Fruit fly (Drosophila melanogaster): Measurements from ENCODE around the gene CG6678.

CG6678 gene

dm6 chr3R:21859509-21859908, 27.3 kb upstream of the CG6678 start (continued):
- TF ChIP-seq sens-2 (GFP tag; IDR thresholded peaks at IDR 0.05): peak; percentile 71
- no peak for TF ChIP-seq cwo (GFP tag; optimal IDR thresholded peaks at IDR 0.05)
- peak in 1 of 2 experiments; percentile 13 for TF ChIP-seq Hr78 (GFP tag; optimal IDR thresholded peaks at IDR 0.05)
- TF ChIP-seq CG31441 (GFP tag; IDR thresholded peaks at IDR 0.05): peak; percentile 63
- no peak for TF ChIP-seq salm (tag; optimal IDR thresholded peaks at IDR 0.05)
- TF ChIP-seq bab2 (GFP tag; optimal IDR thresholded peaks at IDR 0.05): peak; percentile 47
- no peak for TF ChIP-seq BtbVII (GFP tag; optimal IDR thresholded peaks at IDR 0.05)
- no peak for TF ChIP-seq cad (GFP tag; optimal IDR thresholded peaks at IDR 0.05)
- TF ChIP-seq dmrt99B (tag; optimal IDR thresholded peaks at IDR 0.05): peak; percentile 52
- TF ChIP-seq btn (GFP tag; optimal IDR thresholded peaks at IDR 0.05): no peak
- TF ChIP-seq pfk (GFP tag; optimal IDR thresholded peaks at IDR 0.05): no peak
- TF ChIP-seq tx (GFP tag; optimal IDR thresholded peaks at IDR 0.05): peak; percentile 36
- no peak for TF ChIP-seq Ada2b (GFP tag; IDR thresholded peaks at IDR 0.05)
- TF ChIP-seq eve (GFP tag; optimal IDR thresholded peaks at IDR 0.05): peak in 1 of 2 experiments; percentile 70
- peak; percentile 49 for TF ChIP-seq CG1603 (tag; optimal IDR thresholded peaks at IDR 0.05)
- TF ChIP-seq eyg (GFP tag; optimal IDR thresholded peaks at IDR 0.05): no peak
- no peak for TF ChIP-seq B-H2 (GFP tag; optimal IDR thresholded peaks at IDR 0.05)
- peak; percentile 54 for TF ChIP-seq tio (GFP tag; optimal IDR thresholded peaks at IDR 0.05)
- TF ChIP-seq Camta (GFP tag; optimal IDR thresholded peaks at IDR 0.05): peak; percentile 51
- peak; percentile 47 for TF ChIP-seq CG4424 (GFP tag; optimal IDR thresholded peaks at IDR 0.05)
- peak; percentile 26 for TF ChIP-seq pum (GFP tag; optimal IDR thresholded peaks at IDR 0.05)
- TF ChIP-seq CG2129 (GFP tag; IDR thresholded peaks at IDR 0.05; ENCODE audit: partially characterized antibody): no peak
- peak; percentile 87 for TF ChIP-seq lbe (GFP tag; optimal IDR thresholded peaks at IDR 0.05)
- peak; percentile 63 for TF ChIP-seq Ssrp (tag; optimal IDR thresholded peaks at IDR 0.05)
- no peak for TF ChIP-seq sug (tag; optimal IDR thresholded peaks at IDR 0.05)
- peak; percentile 13 for TF ChIP-seq CG12659 (GFP tag; optimal IDR thresholded peaks at IDR 0.05)
- no peak for TF ChIP-seq CG11247 (GFP tag; IDR thresholded peaks at IDR 0.05)
- no peak for TF ChIP-seq Gsc (GFP tag; IDR thresholded peaks at IDR 0.05)
- TF ChIP-seq Hsf (GFP tag; optimal IDR thresholded peaks at IDR 0.05): peak; percentile 41
- TF ChIP-seq CG10274 (GFP tag; optimal IDR thresholded peaks at IDR 0.05): no peak
- TF ChIP-seq Med (GFP tag): peak; percentile 44
- TF ChIP-seq CG13424 (tag; optimal IDR thresholded peaks at IDR 0.05): peak; percentile 43
- no peak for TF ChIP-seq E2f2 (GFP tag; IDR thresholded peaks at IDR 0.05)
- TF ChIP-seq zfh1 (GFP tag; IDR thresholded peaks at IDR 0.05): peak; percentile 63; the same call in 1 of the 3 replicates
- peak; percentile 18 for TF ChIP-seq CG18476 (GFP tag; optimal IDR thresholded peaks at IDR 0.05)
- peak; percentile 72 for TF ChIP-seq gsb-n (tag; optimal IDR thresholded peaks at IDR 0.05)
- peak; percentile 54 for TF ChIP-seq CG11504 (tag; optimal IDR thresholded peaks at IDR 0.05)
- no peak for TF ChIP-seq CG4328 (GFP tag; optimal IDR thresholded peaks at IDR 0.05)
- no peak for TF ChIP-seq CG34224 (GFP tag; IDR thresholded peaks at IDR 0.05; ENCODE audit: partially characterized antibody)
- TF ChIP-seq tap (tag; optimal IDR thresholded peaks at IDR 0.05): no peak
- no peak for TF ChIP-seq hb (GFP tag; IDR thresholded peaks at IDR 0.05; ENCODE audit: partially characterized antibody)
- TF ChIP-seq ab (GFP tag; optimal IDR thresholded peaks at IDR 0.05): no peak
- no peak for TF ChIP-seq kni (GFP tag; optimal IDR thresholded peaks at IDR 0.05)
- TF ChIP-seq CG13775 (GFP tag; optimal IDR thresholded peaks at IDR 0.05): peak; percentile 36
- no peak for TF ChIP-seq gt (GFP tag; IDR thresholded peaks at IDR 0.05)
- TF ChIP-seq Elba2 (GFP tag; optimal IDR thresholded peaks at IDR 0.05): no peak
- peak; percentile 57 for TF ChIP-seq Sox102F (GFP tag; optimal IDR thresholded peaks at IDR 0.05)
- no peak for TF ChIP-seq Lpt (GFP tag; optimal IDR thresholded peaks at IDR 0.05)
- no peak for TF ChIP-seq emc (GFP tag; optimal IDR thresholded peaks at IDR 0.05)
- TF ChIP-seq CG3281 (GFP tag; optimal IDR thresholded peaks at IDR 0.05): no peak
- TF ChIP-seq CG2712 (tag; optimal IDR thresholded peaks at IDR 0.05): peak; percentile 80
